Fruit fly (Drosophila melanogaster): ENCODE results near the gene CtsL4.

DNA sequence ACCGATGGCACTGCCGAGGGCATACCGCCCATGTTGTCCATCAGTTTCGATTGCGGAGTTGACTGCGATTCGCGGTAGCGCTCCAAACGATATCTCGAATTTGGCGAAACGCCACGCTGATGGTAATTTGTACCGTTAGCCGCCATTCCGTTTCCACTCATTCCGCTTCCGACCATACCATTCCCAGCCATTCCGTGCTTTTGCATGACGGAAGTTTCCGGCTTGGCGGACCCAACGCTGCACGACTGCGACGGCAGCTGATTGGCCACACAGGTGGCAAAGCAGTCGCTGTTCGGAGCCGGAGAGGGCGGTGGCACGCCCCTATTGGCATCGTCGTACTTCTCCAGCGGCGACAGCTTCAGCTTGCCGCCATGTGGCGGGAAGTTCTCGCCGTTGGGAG, 15.9 kb upstream of the CtsL4 start:
- TF ChIP-seq net (GFP tag; optimal IDR thresholded peaks at IDR 0.05), result no peak
- no peak for TF ChIP-seq Smox (GFP tag; optimal IDR thresholded peaks at IDR 0.05)
- no peak for TF ChIP-seq Met (GFP tag; optimal IDR thresholded peaks at IDR 0.05)
- TF ChIP-seq fd59A (GFP tag; optimal IDR thresholded peaks at IDR 0.05), result no peak
- no peak for TF ChIP-seq CG31627 (GFP tag; optimal IDR thresholded peaks at IDR 0.05)
- no peak for TF ChIP-seq CG16779 (tag; optimal IDR thresholded peaks at IDR 0.05)
- TF ChIP-seq fd85E (GFP tag; optimal IDR thresholded peaks at IDR 0.05), result no peak
- no peak for TF ChIP-seq CG8632 (GFP tag; optimal IDR thresholded peaks at IDR 0.05)

Data from whole organism, prepupa.